Worm (Caenorhabditis elegans) whole organism, young adult: ENCODE results near the gene ccdc-149.

Experiments
- B0336.3 ChIP-seq: fragments of 200-800 bp; sonication (Bioruptor generic); IDR thresholded peaks from 2 replicates; pipeline ENCODE4 v1.3.6; 2022; ENCODE audit warnings: missing genetic modification characterization, missing compliant biosample characterization
- C17E4.6 ChIP-seq: fragments of 200-800 bp; sonication (Bioruptor generic); IDR thresholded peaks from 2 replicates; pipeline ENCODE4 v1.3.6; 2022; ENCODE audit warnings: missing genetic modification reagents, missing genetic modification characterization, missing compliant biosample characterization
- F37B4.10 ChIP-seq: fragments of 200-800 bp; sonication (Bioruptor generic); IDR thresholded peaks from 2 replicates; pipeline ENCODE4 v1.3.6; 2022; ENCODE audit warnings: missing genetic modification characterization, missing compliant biosample characterization
- F39B2.1 ChIP-seq: fragments of 200-800 bp; sonication (Bioruptor generic); IDR thresholded peaks from 2 replicates; pipeline ENCODE4 v1.3.6; 2022; ENCODE audit warnings: missing genetic modification reagents, missing genetic modification characterization, missing compliant biosample characterization
- F49E8.2 ChIP-seq: sonication (generic microtip); optimal IDR thresholded peaks from 3 replicates; lab custom pipeline; 2017; ENCODE audit warnings: missing genetic modification characterization, mild to moderate bottlenecking, missing compliant biosample characterization, antibody characterized with exemption, moderate library complexity; ENCODE audit not compliant: insufficient read depth
- F57C9.4 ChIP-seq: sonication (generic microtip); optimal IDR thresholded peaks from 2 replicates; lab custom pipeline; 2017; ENCODE audit warnings: mild to moderate bottlenecking, missing genetic modification characterization, missing compliant biosample characterization
- K11D2.4 ChIP-seq: fragments of 200-800 bp; sonication (Bioruptor generic); IDR thresholded peaks from 2 replicates; pipeline ENCODE4 v1.3.6; 2022; ENCODE audit warnings: missing genetic modification reagents, missing genetic modification characterization, missing compliant biosample characterization
- K12H6.12 ChIP-seq: fragments of 200-800 bp; sonication (Bioruptor generic); optimal IDR thresholded peaks from 2 replicates; lab custom pipeline; 2018; ENCODE audit warnings: mild to moderate bottlenecking, missing genetic modification characterization, missing compliant biosample characterization
- Y53F4B.3 ChIP-seq: fragments of 200-800 bp; sonication (Bioruptor generic); IDR thresholded peaks from 2 replicates; pipeline ENCODE4 v1.3.6; 2022; ENCODE audit warnings: missing genetic modification reagents, missing genetic modification characterization, missing compliant biosample characterization
- Y79H2A.3 ChIP-seq: fragments of 200-800 bp; sonication (Bioruptor generic); conservative IDR thresholded peaks from 2 replicates; pipeline ENCODE4 v1.3.6; 2022; ENCODE audit warnings: missing genetic modification reagents, missing genetic modification characterization, missing compliant biosample characterization
- bed-1 ChIP-seq: fragments of 200-800 bp; sonication (Bioruptor generic); IDR thresholded peaks from 2 replicates; pipeline ENCODE4 v1.3.6; 2022; ENCODE audit warnings: missing genetic modification reagents, missing genetic modification characterization, missing compliant biosample characterization
- cebp-1 ChIP-seq, 2 experiments: fragments of 200-800 bp in 1 of 2; sonication (Bioruptor generic) in 1 of 2; sonication (generic microtip) in 1 of 2; IDR thresholded peaks in 1 of 2; optimal IDR thresholded peaks in 1 of 2; 2 replicates each; pipeline versions ENCODE4 v1.3.6 to Lab custom; 2017 to 2022; ENCODE audit warnings: missing compliant biosample characterization in 2 of 2, missing genetic modification characterization in 2 of 2, mild to moderate bottlenecking in 1 of 2, missing genetic modification reagents in 1 of 2, moderate library complexity in 1 of 2
- ceh-58 ChIP-seq: fragments of 200-800 bp; sonication (Bioruptor generic); IDR thresholded peaks from 2 replicates; pipeline ENCODE4 v1.3.6; 2022; ENCODE audit warnings: missing genetic modification characterization, missing compliant biosample characterization
- dox-1 ChIP-seq: fragments of 200-800 bp; sonication (Bioruptor generic); IDR thresholded peaks from 2 replicates; pipeline ENCODE4 v1.3.6; 2022; ENCODE audit warnings: missing genetic modification reagents, missing genetic modification characterization, missing compliant biosample characterization
- dpff-1 ChIP-seq: sonication (generic microtip); optimal IDR thresholded peaks from 2 replicates; lab custom pipeline; 2017; ENCODE audit warnings: mild to moderate bottlenecking, missing genetic modification characterization, missing compliant biosample characterization
- dpl-1 ChIP-seq: fragments of 150-350 bp; optimal IDR thresholded peaks from 2 replicates; lab custom pipeline; 2014; ENCODE audit warnings: missing biosample characterization, missing genetic modification reagents, missing genetic modification characterization
- egl-18 ChIP-seq: fragments of 200-800 bp; sonication (Bioruptor generic); IDR thresholded peaks from 2 replicates; pipeline ENCODE4 v1.3.6; 2022; ENCODE audit warnings: missing genetic modification reagents, missing genetic modification characterization, missing compliant biosample characterization
- egrh-3 ChIP-seq: fragments of 200-800 bp; sonication (Bioruptor generic); IDR thresholded peaks from 2 replicates; pipeline ENCODE4 v1.3.6; 2022; ENCODE audit warnings: missing genetic modification reagents, missing genetic modification characterization, missing compliant biosample characterization
- ets-4 ChIP-seq: fragments of 200-800 bp; sonication (Bioruptor generic); optimal IDR thresholded peaks from 2 replicates; lab custom pipeline; 2018; ENCODE audit warnings: mild to moderate bottlenecking, missing genetic modification characterization, missing compliant biosample characterization
- gei-17 ChIP-seq: fragments of 200-800 bp; sonication (Bioruptor generic); optimal IDR thresholded peaks from 2 replicates; lab custom pipeline; 2018; ENCODE audit warnings: mild to moderate bottlenecking, missing genetic modification characterization, missing compliant biosample characterization
- hlh-12 ChIP-seq: sonication (generic microtip); optimal IDR thresholded peaks from 2 replicates; lab custom pipeline; 2016; ENCODE audit warnings: missing genetic modification characterization, missing compliant biosample characterization
- hmg-1.2 ChIP-seq: fragments of 200-800 bp; sonication (Bioruptor generic); IDR thresholded peaks from 2 replicates; pipeline ENCODE4 v1.3.6; 2022; ENCODE audit warnings: missing genetic modification reagents, missing genetic modification characterization, missing compliant biosample characterization
- hrde-1 ChIP-seq: sonication (generic microtip); optimal IDR thresholded peaks from 2 replicates; lab custom pipeline; 2016; ENCODE audit warnings: missing genetic modification characterization, mild to moderate bottlenecking, missing compliant biosample characterization, moderate library complexity, missing genotype, missing genetic modification reagents, borderline replicate concordance
- hsf-1 ChIP-seq: fragments of 200-800 bp; sonication (Bioruptor generic); IDR thresholded peaks from 2 replicates; pipeline ENCODE4 v1.3.6; 2022; ENCODE audit warnings: missing genetic modification reagents, missing genetic modification characterization, missing compliant biosample characterization
- lin-35 ChIP-seq, 3 experiments: fragments of 150-350 bp in 2 of 3; sonication (generic microtip) in 1 of 3; optimal IDR thresholded peaks; 2 replicates each; lab custom pipeline; 2014 to 2018; ENCODE audit warnings: missing biosample characterization in 3 of 3, missing genetic modification characterization in 3 of 3, missing genetic modification reagents in 3 of 3
- lir-1 ChIP-seq: fragments of 200-800 bp; sonication (Bioruptor generic); conservative IDR thresholded peaks from 2 replicates; pipeline ENCODE4 v1.3.6; 2022; ENCODE audit warnings: missing genetic modification reagents, missing genetic modification characterization, missing compliant biosample characterization
- madf-10 ChIP-seq: sonication (generic microtip); optimal IDR thresholded peaks from 2 replicates; lab custom pipeline; 2016; ENCODE audit warnings: mild to moderate bottlenecking, missing genetic modification characterization, missing compliant biosample characterization
- mcd-1 ChIP-seq: fragments of 200-800 bp; sonication (Bioruptor generic); IDR thresholded peaks from 2 replicates; pipeline ENCODE4 v1.3.6; 2022; ENCODE audit warnings: missing genetic modification reagents, missing genetic modification characterization, missing compliant biosample characterization
- mes-4 ChIP-seq: sonication (generic microtip); optimal IDR thresholded peaks from 2 replicates; lab custom pipeline; 2016; ENCODE audit warnings: missing genotype, missing genetic modification characterization, missing compliant biosample characterization
- nhr-90 ChIP-seq: sonication (generic microtip); optimal IDR thresholded peaks from 2 replicates; lab custom pipeline; 2016; ENCODE audit warnings: missing genotype, mild to moderate bottlenecking, missing genetic modification characterization, missing compliant biosample characterization
- pbrm-1 ChIP-seq: fragments of 200-800 bp; sonication (Bioruptor generic); IDR thresholded peaks from 2 replicates; pipeline ENCODE4 v1.3.6; 2022; ENCODE audit warnings: missing genetic modification reagents, missing genetic modification characterization, missing compliant biosample characterization
- pha-4 ChIP-seq: fragments of 150-350 bp; sonication (generic microtip); optimal IDR thresholded peaks from 2 replicates; lab custom pipeline; 2014; ENCODE audit warnings: missing biosample characterization, missing genetic modification reagents, missing genetic modification characterization
- rpc-1 ChIP-seq, 2 experiments: fragments of 150-350 bp in 1 of 2; sonication (generic microtip) in 1 of 2; optimal IDR thresholded peaks; 2 replicates each; lab custom pipeline; 2014 to 2018; ENCODE audit warnings: missing biosample characterization in 1 of 2, missing genetic modification characterization in 1 of 2, missing genetic modification reagents in 1 of 2, missing genotype in 1 of 2
- sptf-2 ChIP-seq: fragments of 200-800 bp; sonication (Bioruptor generic); optimal IDR thresholded peaks from 2 replicates; lab custom pipeline; 2018; ENCODE audit warnings: mild to moderate bottlenecking, missing genetic modification characterization, missing compliant biosample characterization
- tlf-1 ChIP-seq: fragments of 200-800 bp; sonication (Bioruptor generic); optimal IDR thresholded peaks from 2 replicates; lab custom pipeline; 2018; ENCODE audit warnings: mild to moderate bottlenecking, missing genetic modification characterization, missing compliant biosample characterization
- unc-130 ChIP-seq: sonication (generic microtip); optimal IDR thresholded peaks from 2 replicates; lab custom pipeline; 2016; ENCODE audit warnings: missing genetic modification reagents, missing genetic modification characterization, missing compliant biosample characterization
- xnd-1 ChIP-seq: sonication (generic microtip); optimal IDR thresholded peaks from 2 replicates; lab custom pipeline; 2016; ENCODE audit warnings: missing genotype, missing genetic modification reagents, missing genetic modification characterization, missing compliant biosample characterization
- zfh-2 ChIP-seq: fragments of 200-800 bp; sonication (Bioruptor generic); conservative IDR thresholded peaks from 2 replicates; pipeline ENCODE4 v1.3.6; 2022; ENCODE audit warnings: missing genetic modification reagents, missing genetic modification characterization, missing compliant biosample characterization
- ztf-25 ChIP-seq: fragments of 200-800 bp; sonication (Bioruptor generic); IDR thresholded peaks from 2 replicates; pipeline ENCODE4 v1.3.6; 2022; ENCODE audit warnings: missing genetic modification reagents, missing genetic modification characterization, missing compliant biosample characterization
- ztf-26 ChIP-seq: sonication (generic microtip); optimal IDR thresholded peaks from 2 replicates; lab custom pipeline; 2017; ENCODE audit warnings: missing genetic modification characterization, missing compliant biosample characterization
- ztf-28 ChIP-seq: fragments of 200-800 bp; sonication (Bioruptor generic); IDR thresholded peaks from 2 replicates; pipeline ENCODE4 v1.3.6; 2022; ENCODE audit warnings: missing genetic modification reagents, missing genetic modification characterization, missing compliant biosample characterization

The ccdc-149 gene

DNA sequence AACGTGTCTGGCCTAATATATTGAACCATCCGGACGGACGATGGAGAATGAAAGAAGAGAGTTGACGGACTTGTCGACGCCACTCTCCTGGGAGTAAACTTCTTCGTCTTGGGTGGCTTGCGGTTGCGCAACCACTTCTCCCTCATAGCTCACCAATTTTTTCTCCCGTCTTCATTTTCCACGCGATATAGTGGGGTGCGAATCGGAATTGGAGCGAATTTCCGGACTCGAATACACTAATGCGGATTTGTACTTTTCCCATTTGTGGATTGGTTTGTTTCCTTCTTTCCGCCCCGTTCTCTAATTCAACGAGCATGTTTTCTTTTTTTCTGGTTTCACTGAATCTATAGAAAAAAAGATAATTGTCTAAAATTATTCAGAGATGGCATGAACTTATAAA, 35.5 kb downstream of the ccdc-149 start:
- TF ChIP-seq unc-130 (GFP tag; lab: Kevin White, UChicago), result no peak
- no peak for TF ChIP-seq K11D2.4 (GFP tag; lab: Robert Waterston, UW)
- no peak for TF ChIP-seq hrde-1 (tag; lab: Kevin White, UChicago)
- TF ChIP-seq xnd-1, result no peak
- TF ChIP-seq sptf-2 (GFP tag; lab: Kevin White, UChicago), result no peak
- no peak for TF ChIP-seq Y53F4B.3 (GFP tag; lab: Robert Waterston, UW)
- no peak for TF ChIP-seq ztf-28 (GFP tag; lab: Robert Waterston, UW)

ce11 chrX:11474605-11475385, 36.5 kb downstream of the ccdc-149 start:
- TF ChIP-seq lir-1 (GFP tag; lab: Robert Waterston, UW), result no peak
- peak in 1 of 3 experiments; percentile 12 for TF ChIP-seq lin-35 (GFP tag; optimal IDR thresholded peaks at IDR 0.05; lab: Kevin White, UChicago)

DNA sequence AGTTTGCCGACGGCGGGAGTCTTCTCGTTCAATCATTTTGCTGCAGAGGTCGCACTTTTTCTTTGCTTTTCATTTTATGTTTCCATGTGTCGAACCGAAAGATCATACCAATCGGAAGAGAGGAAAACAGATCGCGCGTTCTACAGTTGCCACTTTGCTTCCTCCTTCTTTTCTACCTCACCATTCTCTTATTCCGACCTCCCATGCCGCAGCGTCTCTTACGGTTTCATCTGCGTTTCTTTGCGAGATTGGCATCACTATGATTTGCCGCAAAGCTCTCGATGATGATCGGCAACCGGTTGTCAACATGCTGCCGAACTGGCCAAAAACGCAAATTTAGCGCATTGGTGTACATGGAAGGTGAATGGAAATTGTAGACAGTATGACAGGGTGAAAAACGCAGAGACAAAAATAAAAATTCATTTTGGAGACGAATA, 37.1 kb downstream of the ccdc-149 start:
- TF ChIP-seq hsf-1 (GFP tag; lab: Robert Waterston, UW) (no peak), F39B2.1 (GFP tag; lab: Robert Waterston, UW) (no peak), ztf-25 (GFP tag; lab: Robert Waterston, UW) (0 out of 2 replicates have a peak, but pooled peaks have one; percentile 42), sptf-2 (GFP tag; lab: Kevin White, UChicago) (no peak), ets-4 (no peak), dpl-1 (no peak), pbrm-1 (GFP tag; lab: Robert Waterston, UW) (no peak), egl-18 (GFP tag; lab: Robert Waterston, UW) (no peak), C17E4.6 (GFP tag; lab: Robert Waterston, UW) (no peak), Y79H2A.3 (GFP tag; lab: Robert Waterston, UW) (no peak), mes-4 (tag; lab: Kevin White, UChicago) (no peak), F37B4.10 (GFP tag; lab: Robert Waterston, UW) (0 out of 2 replicates have a peak, but pooled peaks have one; percentile 22), mcd-1 (GFP tag; lab: Robert Waterston, UW) (no peak), hlh-12 (tag; lab: Kevin White, UChicago) (no peak), gei-17 (GFP tag; lab: Kevin White, UChicago) (no peak), zfh-2 (GFP tag; lab: Robert Waterston, UW) (0 out of 2 replicates have a peak, but pooled peaks have one; percentile 47), hmg-1.2 (GFP tag; lab: Robert Waterston, UW) (no peak), F57C9.4 (tag; lab: Kevin White, UChicago) (no peak), bed-1 (no peak), nhr-90 (tag; lab: Kevin White, UChicago) (no peak)

DNA sequence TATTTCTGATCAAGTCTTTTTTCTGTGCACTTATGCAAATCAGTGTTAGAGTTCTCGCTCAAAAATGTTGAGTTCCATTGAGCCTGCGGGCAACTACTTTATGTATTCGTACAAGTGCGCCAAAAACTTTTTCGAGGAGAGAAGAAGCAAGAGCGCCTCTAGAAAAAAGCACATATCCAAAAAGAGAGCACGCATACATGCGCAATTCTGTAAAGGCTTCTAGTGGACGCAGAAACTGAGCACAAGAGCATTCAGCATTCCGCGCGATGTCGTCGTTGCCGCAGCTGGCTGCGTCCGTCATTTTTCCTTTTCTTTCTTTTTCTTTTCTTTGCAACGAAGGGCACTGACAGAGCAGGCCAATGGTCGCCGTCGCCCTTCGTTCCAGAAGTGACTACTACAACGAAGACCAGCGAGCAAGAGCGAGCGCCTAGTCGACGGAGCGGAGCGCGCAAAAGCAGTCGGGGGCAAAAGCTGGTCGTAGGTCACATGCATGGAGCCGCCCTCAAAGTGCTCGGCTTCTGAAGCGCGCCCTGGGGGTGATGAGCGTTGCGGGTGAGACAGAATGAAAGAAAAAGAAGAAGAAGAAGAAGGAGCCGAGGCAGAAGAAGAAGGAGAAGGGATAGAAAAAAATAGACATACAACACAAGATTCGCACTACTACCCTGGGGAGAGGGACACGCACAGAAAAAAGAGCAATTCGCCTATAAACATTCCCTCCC, 38.1 kb downstream of the ccdc-149 start:
- TF ChIP-seq ceh-58 (GFP tag; lab: Robert Waterston, UW), result no peak
- TF ChIP-seq rpc-1 (optimal IDR thresholded peaks at IDR 0.05; lab: Kevin White, UChicago), result no peak
- TF ChIP-seq rpc-1 (tag; optimal IDR thresholded peaks at IDR 0.05; lab: Kevin White, UChicago), result no peak
- peak; percentile 68 for TF ChIP-seq dox-1 (GFP tag; lab: Robert Waterston, UW)
- TF ChIP-seq tlf-1, result peak; percentile 18
- TF ChIP-seq cebp-1 (GFP tag; IDR thresholded peaks at IDR 0.05; lab: Robert Waterston, UW), result no peak
- peak; percentile 65 for TF ChIP-seq cebp-1 (tag; optimal IDR thresholded peaks at IDR 0.05; lab: Kevin White, UChicago)
- TF ChIP-seq K12H6.12 (tag; lab: Kevin White, UChicago), result peak; percentile 86
- TF ChIP-seq B0336.3 (GFP tag; lab: Robert Waterston, UW), result peak; percentile 48; the same call in 1 of the 2 replicates
- TF ChIP-seq ztf-26 (tag; lab: Kevin White, UChicago), result peak; percentile 35
- peak; percentile 23 for TF ChIP-seq dpff-1 (tag; lab: Kevin White, UChicago)
- TF ChIP-seq pha-4, result no peak
- 0 out of 2 replicates have a peak, but pooled peaks have one; percentile 22 for TF ChIP-seq mcd-1 (GFP tag; lab: Robert Waterston, UW)
- TF ChIP-seq F49E8.2 (tag; lab: Kevin White, UChicago), result no peak
- peak; percentile 84 for TF ChIP-seq egrh-3 (GFP tag; lab: Robert Waterston, UW)
- TF ChIP-seq madf-10, result peak; percentile 98
